Worm (Caenorhabditis elegans): ENCODE results near the gene noca-2.

noca-2 gene

DNA sequence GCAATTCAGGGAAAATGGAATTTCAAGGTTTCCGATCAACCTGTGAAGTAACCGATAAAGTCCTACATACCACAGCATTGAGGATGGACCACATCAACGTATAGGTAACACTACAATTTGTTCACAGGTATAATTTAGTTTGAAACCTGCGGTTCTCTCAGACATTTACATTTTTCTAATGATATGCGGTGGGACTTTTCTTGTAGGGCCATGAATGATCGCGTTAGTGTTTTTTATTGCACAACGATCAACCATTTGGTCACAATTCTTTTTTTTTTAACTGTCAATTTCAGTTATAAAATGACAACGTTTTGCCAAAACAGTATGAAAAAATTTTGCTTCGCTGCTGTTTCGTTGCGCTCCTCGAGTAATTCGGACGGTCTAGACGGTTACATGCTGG, 29.8 kb downstream of the noca-2 start, which contains the start of gene C44C10.12:
TSS of gene C44C10.12 (plus strand) at position 301 of the 400 bp plus-strand sequence.
- TF ChIP-seq unc-62 (GFP tag; optimal IDR thresholded peaks at IDR 0.05), result no peak

DNA sequence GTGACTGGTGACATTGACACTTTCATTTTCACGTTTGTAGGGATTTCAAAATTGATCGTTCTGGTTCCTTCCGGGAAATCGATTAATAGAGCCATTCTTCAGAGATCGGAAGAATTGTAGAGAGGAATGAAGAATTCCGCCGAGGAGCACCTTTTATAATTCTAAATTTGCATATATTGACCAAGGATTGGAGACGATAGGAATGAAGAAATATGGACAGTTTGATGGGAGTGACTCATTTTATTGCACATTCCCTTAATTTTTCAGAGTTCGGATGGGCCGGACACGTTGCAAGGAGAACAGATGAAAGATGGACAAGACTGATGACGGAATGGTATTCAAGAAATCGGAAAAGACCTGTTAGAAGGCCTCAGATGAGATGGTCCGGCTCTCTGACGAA, 33.3 kb downstream of the noca-2 start, which contains the start of gene C44C10.15:
TSS of gene C44C10.15 (minus strand) at position 101 of the 400 bp plus-strand sequence.
- no peak for TF ChIP-seq unc-62 (GFP tag; optimal IDR thresholded peaks at IDR 0.05)

DNA sequence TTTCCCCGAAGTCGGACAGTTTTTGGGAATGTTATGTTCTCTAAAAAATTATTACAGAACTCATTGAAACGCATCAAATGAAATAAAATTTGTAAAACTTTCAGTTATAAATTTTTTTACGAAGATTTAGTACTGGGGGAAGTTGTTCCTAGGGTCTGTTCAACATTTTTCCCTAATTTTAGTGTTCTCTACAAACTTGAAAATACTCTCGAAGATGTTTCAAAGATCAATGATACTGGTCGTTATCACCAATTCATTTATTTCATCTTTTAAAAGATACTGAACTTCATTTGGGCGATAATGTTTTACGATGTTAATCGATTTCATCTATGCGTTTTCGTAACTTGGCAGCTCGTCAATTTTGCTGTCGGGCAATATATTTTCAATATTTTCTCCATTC, 35.3 kb downstream of the noca-2 start, which contains the start of gene C44C10.3:
TSS of gene C44C10.3 (plus strand) at position 301 of the 400 bp plus-strand sequence.
- TF ChIP-seq unc-62 (GFP tag; optimal IDR thresholded peaks at IDR 0.05), result no peak

DNA sequence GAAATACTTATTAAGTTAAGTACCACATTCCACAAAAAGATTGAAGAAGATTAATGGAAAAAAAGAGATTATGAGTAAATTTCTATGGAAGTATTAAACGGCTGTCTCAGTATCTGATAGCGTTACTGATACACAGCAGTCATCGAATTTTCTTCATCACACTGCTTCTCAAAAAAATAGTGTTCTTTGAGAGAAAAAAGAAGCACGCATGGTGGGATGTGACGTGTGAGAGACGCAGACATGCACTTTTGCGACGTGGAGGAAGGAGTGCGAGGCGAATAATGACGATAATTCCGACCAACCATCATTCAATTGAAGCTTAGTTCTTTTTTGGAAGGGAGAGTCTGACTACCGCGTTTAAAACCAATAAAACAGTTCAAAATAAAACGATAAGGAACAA, 43.3 kb downstream of the noca-2 start, which contains the start of gene C44C10.11:
TSS of gene C44C10.11 (minus strand) at position 115 of the 400 bp plus-strand sequence.
- no peak for TF ChIP-seq unc-62 (GFP tag; optimal IDR thresholded peaks at IDR 0.05)

- TF ChIP-seq unc-62 (GFP tag; optimal IDR thresholded peaks at IDR 0.05), result no peak
Observed at ce11 chrX:11711437-11712080, 44.6 kb downstream of the noca-2 start.

- no peak for TF ChIP-seq unc-62 (GFP tag; optimal IDR thresholded peaks at IDR 0.05)
Observed at ce11 chrX:11712230-11712853, 45.4 kb downstream of the noca-2 start, which contains the start of gene col-180. Gene col-180 (minus strand): TSS chrX:11712280.

DNA sequence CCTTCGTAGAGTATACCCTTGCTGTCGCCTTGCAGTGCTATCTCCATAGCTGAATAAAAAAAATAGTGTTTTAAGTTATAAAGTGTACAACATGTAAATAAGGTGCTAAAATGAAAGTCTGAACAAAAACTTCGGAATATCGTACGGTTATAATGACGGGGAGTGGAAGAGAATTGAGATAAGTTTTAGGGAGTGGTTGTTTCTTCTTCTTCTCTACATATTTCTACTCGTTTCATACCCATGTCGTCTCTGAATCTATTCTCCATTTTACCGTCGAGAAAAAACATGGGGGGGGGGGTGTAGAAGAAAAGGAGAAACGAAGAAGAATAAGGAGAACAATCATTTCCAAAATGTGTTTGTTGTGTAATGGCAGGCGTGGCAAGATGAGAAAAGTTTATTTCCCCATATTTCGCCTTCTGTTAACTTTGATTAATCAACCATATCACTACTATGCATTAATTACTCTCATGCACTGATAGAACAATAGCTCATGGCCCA, 49.6 kb downstream of the noca-2 start, which contains the start of gene C44C10.9:
TSS of gene C44C10.9 (minus strand) at position 51 of the 498 bp plus-strand sequence.
- TF ChIP-seq unc-62 (GFP tag; optimal IDR thresholded peaks at IDR 0.05), result no peak

DNA sequence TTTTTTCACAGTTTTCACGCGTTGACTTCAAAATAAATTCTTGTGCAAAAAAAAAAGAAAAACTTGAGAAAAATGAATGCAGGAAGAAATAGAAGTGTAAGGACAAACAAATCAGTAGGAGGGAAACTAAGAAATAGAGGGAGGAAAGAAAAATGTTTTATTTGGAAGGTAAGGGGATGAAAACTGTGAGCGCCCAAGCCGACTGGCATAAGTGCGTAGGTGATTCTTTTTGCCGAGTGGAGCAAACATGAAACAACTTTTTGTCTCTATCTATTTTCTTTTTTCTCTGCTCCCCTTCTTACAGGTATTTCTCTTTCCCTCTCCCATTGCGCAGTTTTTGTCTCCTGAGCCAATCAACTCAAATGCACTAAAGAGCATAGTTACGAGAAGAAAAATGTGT, 51.8 kb downstream of the noca-2 start:
- TF ChIP-seq unc-62 (GFP tag; optimal IDR thresholded peaks at IDR 0.05), result no peak

DNA sequence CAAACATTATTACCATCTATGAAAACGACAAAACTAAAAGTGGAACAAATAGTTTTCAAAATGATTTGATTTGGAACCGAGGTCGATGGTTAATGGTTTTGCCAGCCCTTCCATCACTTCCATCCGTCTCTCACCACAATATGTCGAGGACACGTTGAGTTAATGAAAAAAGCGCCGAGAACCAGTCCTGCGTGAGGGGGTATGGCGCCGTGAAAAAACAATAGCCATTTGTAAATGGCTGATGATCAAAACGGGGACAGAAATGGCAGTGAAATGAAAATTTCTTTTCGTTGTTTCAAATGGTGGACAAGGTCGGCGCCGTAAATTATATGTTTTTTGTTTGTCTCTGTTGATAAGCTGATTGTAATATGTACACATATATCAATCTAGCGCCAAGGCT, 53.1 kb downstream of the noca-2 start:
- no peak for TF ChIP-seq unc-62 (GFP tag; optimal IDR thresholded peaks at IDR 0.05)

Data from whole organism, dauer.